Fruit fly (Drosophila melanogaster) Kc167 (cell line): ENCODE results near the gene RpS30.

Source experiments
- Myc ChIP-seq: fragments of >200 bp; optimal IDR thresholded peaks from 2 replicates; lab custom pipeline; 2017; ENCODE audit warnings: missing external identifiers
- Sin3A ChIP-seq: fragments of >200 bp; optimal IDR thresholded peaks from 2 replicates; lab custom pipeline; 2018; ENCODE audit warnings: missing external identifiers
- h ChIP-seq: fragments of >200 bp; optimal IDR thresholded peaks from 3 replicates; lab custom pipeline; 2018; ENCODE audit warnings: missing external identifiers
- insv ChIP-seq: fragments of >200 bp; optimal IDR thresholded peaks from 3 replicates; lab custom pipeline; 2018; ENCODE audit warnings: missing external identifiers
- psq ChIP-seq: fragments of >200 bp; optimal IDR thresholded peaks from 2 replicates; lab custom pipeline; 2017; ENCODE audit warnings: missing external identifiers

DNA sequence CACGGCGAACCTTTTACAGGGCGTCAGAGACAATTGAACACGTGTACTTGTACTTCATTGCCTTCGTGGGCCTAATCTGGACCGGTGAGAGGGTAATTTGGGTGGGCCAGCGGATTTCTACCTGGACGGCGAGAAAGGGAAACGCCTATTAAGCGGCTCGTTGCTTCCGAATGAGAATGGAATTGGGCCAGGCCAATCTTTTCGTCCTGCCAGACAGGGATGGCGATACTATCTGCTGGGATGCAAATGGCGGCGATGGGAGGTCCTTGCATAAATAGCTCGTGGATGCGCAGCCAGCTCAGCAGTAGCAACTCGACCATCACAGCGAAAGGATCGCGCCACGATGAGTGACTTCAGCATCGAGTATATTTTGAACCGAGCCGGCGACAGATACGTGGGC lies 3.5 kb upstream of the RpS30 start, which contains the start of gene CG15696:
- TF ChIP-seq Myc (no peak), h (lab: Kevin White, UChicago) (no peak), psq (lab: Kevin White, UChicago) (no peak), Sin3A (no peak), insv (lab: Kevin White, UChicago) (no peak)
